Worm (Caenorhabditis elegans) whole organism, L2 larva: ENCODE measurements around the gene lyst-1.

Experiments
- C34F6.9 ChIP-seq: fragments of 150-350 bp; optimal IDR thresholded peaks from 2 replicates; lab custom pipeline; 2014; ENCODE audit warnings: missing biosample characterization, missing genetic modification characterization
- F13H6.1 ChIP-seq: sonication (generic microtip); optimal IDR thresholded peaks from 2 replicates; lab custom pipeline; 2016; ENCODE audit warnings: missing genetic modification characterization, missing compliant biosample characterization
- Y55F3AM.14 ChIP-seq: fragments of 200-800 bp; sonication (Bioruptor generic); optimal IDR thresholded peaks from 2 replicates; lab custom pipeline; 2018; ENCODE audit warnings: mild to moderate bottlenecking, missing genetic modification characterization, missing compliant biosample characterization
- ZK546.5 ChIP-seq: sonication (generic microtip); optimal IDR thresholded peaks from 2 replicates; lab custom pipeline; 2017; ENCODE audit warnings: missing biosample characterization, missing genetic modification characterization
- alr-1 ChIP-seq: fragments of 150-350 bp; optimal IDR thresholded peaks from 2 replicates; lab custom pipeline; 2014; ENCODE audit warnings: missing biosample characterization, missing genetic modification characterization
- aly-2 ChIP-seq: fragments of 150-350 bp; optimal IDR thresholded peaks from 2 replicates; lab custom pipeline; 2014; ENCODE audit warnings: missing biosample characterization, missing genetic modification characterization
- ama-1 ChIP-seq: fragments of 150-350 bp; optimal IDR thresholded peaks from 2 replicates; lab custom pipeline; 2018; ENCODE audit warnings: inconsistent platforms
- blmp-1 ChIP-seq: sonication (generic microtip); optimal IDR thresholded peaks from 2 replicates; lab custom pipeline; 2017; ENCODE audit warnings: missing genetic modification characterization, mild to moderate bottlenecking, missing compliant biosample characterization, antibody characterized with exemption, moderate library complexity; ENCODE audit not compliant: insufficient read depth
- ceh-16 ChIP-seq: fragments of 150-350 bp; optimal IDR thresholded peaks from 2 replicates; lab custom pipeline; 2014; ENCODE audit warnings: missing biosample characterization, missing genetic modification characterization
- crh-2 ChIP-seq: sonication (generic microtip); optimal IDR thresholded peaks from 2 replicates; lab custom pipeline; 2017; ENCODE audit warnings: missing biosample characterization, missing genetic modification characterization
- dmd-4 ChIP-seq: sonication (generic microtip); optimal IDR thresholded peaks from 2 replicates; lab custom pipeline; 2017; ENCODE audit warnings: missing biosample characterization, missing genetic modification characterization
- elt-3 ChIP-seq: sonication (generic microtip); optimal IDR thresholded peaks from 2 replicates; lab custom pipeline; 2017; ENCODE audit warnings: missing biosample characterization, missing genetic modification characterization
- fos-1 ChIP-seq: fragments of 150-350 bp; optimal IDR thresholded peaks from 2 replicates; lab custom pipeline; 2014; ENCODE audit warnings: missing biosample characterization, missing genetic modification characterization
- gmeb-1 ChIP-seq: fragments of 150-350 bp; optimal IDR thresholded peaks from 2 replicates; lab custom pipeline; 2014; ENCODE audit warnings: missing biosample characterization, missing genetic modification characterization
- lin-11 ChIP-seq: fragments of 150-350 bp; sonication (generic microtip); optimal IDR thresholded peaks from 2 replicates; lab custom pipeline; 2014; ENCODE audit warnings: missing biosample characterization, missing genetic modification characterization, inconsistent platforms, mixed read lengths
- lin-13 ChIP-seq: fragments of 150-350 bp; optimal IDR thresholded peaks from 2 replicates; lab custom pipeline; 2014; ENCODE audit warnings: missing biosample characterization, missing genetic modification reagents, missing genetic modification characterization
- lsy-2 ChIP-seq, 2 experiments: fragments of 150-350 bp in 1 of 2; sonication (generic microtip) in 1 of 2; optimal IDR thresholded peaks; 2 replicates each; lab custom pipeline; 2014 to 2017; ENCODE audit warnings: missing biosample characterization in 2 of 2, missing genetic modification characterization in 2 of 2
- mab-5 ChIP-seq: fragments of 150-350 bp; optimal IDR thresholded peaks from 2 replicates; lab custom pipeline; 2014; ENCODE audit warnings: missing biosample characterization, missing genetic modification characterization
- mbf-1 ChIP-seq: sonication (generic microtip); optimal IDR thresholded peaks from 2 replicates; lab custom pipeline; 2017; ENCODE audit warnings: missing biosample characterization, missing genetic modification characterization
- mdl-1 ChIP-seq, 2 experiments: fragments of 150-350 bp in 1 of 2; sonication (generic microtip) in 1 of 2; optimal IDR thresholded peaks; 2 replicates each; lab custom pipeline; 2017; ENCODE audit warnings: missing biosample characterization in 2 of 2, missing genetic modification characterization in 2 of 2
- nhr-10 ChIP-seq: sonication (generic microtip); optimal IDR thresholded peaks from 2 replicates; lab custom pipeline; 2017; ENCODE audit warnings: missing biosample characterization, missing genetic modification characterization
- nhr-129 ChIP-seq: fragments of 150-350 bp; optimal IDR thresholded peaks from 2 replicates; lab custom pipeline; 2014; ENCODE audit warnings: missing biosample characterization, missing genetic modification characterization
- nhr-21 ChIP-seq: fragments of 150-350 bp; optimal IDR thresholded peaks from 2 replicates; lab custom pipeline; 2014; ENCODE audit warnings: missing biosample characterization, missing genetic modification characterization
- nhr-23 ChIP-seq: fragments of 150-350 bp; optimal IDR thresholded peaks from 2 replicates; lab custom pipeline; 2014; ENCODE audit warnings: missing biosample characterization, missing genetic modification reagents, missing genetic modification characterization
- nhr-6 ChIP-seq: fragments of 150-350 bp; optimal IDR thresholded peaks from 2 replicates; lab custom pipeline; 2014; ENCODE audit warnings: missing biosample characterization, missing genetic modification characterization
- nhr-77 ChIP-seq: fragments of 150-350 bp; optimal IDR thresholded peaks from 2 replicates; lab custom pipeline; 2014; ENCODE audit warnings: missing biosample characterization, missing genetic modification characterization
- peb-1 ChIP-seq: fragments of 150-350 bp; optimal IDR thresholded peaks from 2 replicates; lab custom pipeline; 2014; ENCODE audit warnings: missing biosample characterization, missing genetic modification characterization
- sem-4 ChIP-seq: fragments of 150-350 bp; optimal IDR thresholded peaks from 2 replicates; lab custom pipeline; 2014; ENCODE audit warnings: missing biosample characterization, missing genetic modification reagents, missing genetic modification characterization
- skn-1 ChIP-seq: sonication (generic microtip); optimal IDR thresholded peaks from 2 replicates; lab custom pipeline; 2017; ENCODE audit warnings: missing biosample characterization, missing genetic modification characterization
- sma-9 ChIP-seq, 2 experiments: fragments of 150-350 bp in 1 of 2; sonication (generic microtip) in 1 of 2; optimal IDR thresholded peaks; 2 replicates each; lab custom pipeline; 2014 to 2016; ENCODE audit warnings: missing genetic modification characterization in 2 of 2, mild to moderate bottlenecking in 1 of 2, missing biosample characterization in 1 of 2, missing compliant biosample characterization in 1 of 2, missing genetic modification reagents in 1 of 2, moderate library complexity in 1 of 2
- snpc-4 ChIP-seq: fragments of 150-350 bp; optimal IDR thresholded peaks from 2 replicates; lab custom pipeline; 2014; ENCODE audit warnings: missing biosample characterization, missing genetic modification characterization
- unc-39 ChIP-seq: fragments of 150-350 bp; optimal IDR thresholded peaks from 2 replicates; lab custom pipeline; 2014; ENCODE audit warnings: missing biosample characterization, missing genetic modification characterization
- unc-55 ChIP-seq: fragments of 150-350 bp; sonication (generic microtip); optimal IDR thresholded peaks from 3 replicates; lab custom pipeline; 2014; ENCODE audit warnings: missing biosample characterization, missing genetic modification reagents, missing genetic modification characterization
- zag-1 ChIP-seq: fragments of 150-350 bp; optimal IDR thresholded peaks from 2 replicates; lab custom pipeline; 2014; ENCODE audit warnings: missing biosample characterization, missing genetic modification characterization
- ztf-1 ChIP-seq: fragments of 200-800 bp; sonication (Bioruptor generic); conservative IDR thresholded peaks from 2 replicates; pipeline ENCODE4 v1.3.6; 2022; ENCODE audit warnings: missing genetic modification characterization, missing compliant biosample characterization
- ztf-11 ChIP-seq: sonication (generic microtip); optimal IDR thresholded peaks from 2 replicates; lab custom pipeline; 2017; ENCODE audit warnings: missing biosample characterization, missing genetic modification characterization

lyst-1 gene

ce11 chrX:12158641-12159040, 17.7 kb upstream of the lyst-1 start:
- TF ChIP-seq unc-55 (GFP tag; lab: Kevin White, UChicago) (peak; percentile 5), sma-9 (GFP tag; optimal IDR thresholded peaks at IDR 0.05; lab: Kevin White, UChicago) (peak; percentile 4), sma-9 (tag; optimal IDR thresholded peaks at IDR 0.05; lab: Kevin White, UChicago) (no peak), sem-4 (tag; lab: Kevin White, UChicago) (peak; percentile 4), snpc-4 (tag; lab: Kevin White, UChicago) (no peak), lin-11 (tag; lab: Kevin White, UChicago) (no peak), nhr-23 (tag; lab: Kevin White, UChicago) (no peak), peb-1 (no peak), ztf-11 (no peak)

ce11 chrX:12154055-12154898, 13.3 kb upstream of the lyst-1 start, which contains the start of gene mfsd-11:
Gene mfsd-11, minus strand, starts transcription at chrX:12154105.
- TF ChIP-seq blmp-1 (tag; lab: Kevin White, UChicago) (no peak), fos-1 (tag; lab: Kevin White, UChicago) (peak; percentile 36), sma-9 (GFP tag; optimal IDR thresholded peaks at IDR 0.05; lab: Kevin White, UChicago) (no peak), sma-9 (tag; optimal IDR thresholded peaks at IDR 0.05; lab: Kevin White, UChicago) (no peak), snpc-4 (tag; lab: Kevin White, UChicago) (no peak), aly-2 (tag; lab: Kevin White, UChicago) (no peak), ztf-11 (no peak), ceh-16 (tag; lab: Kevin White, UChicago) (peak; percentile 81), crh-2 (no peak), alr-1 (tag; lab: Kevin White, UChicago) (no peak), nhr-77 (tag; lab: Kevin White, UChicago) (no peak), nhr-21 (tag; lab: Kevin White, UChicago) (no peak), lin-11 (tag; lab: Kevin White, UChicago) (no peak), skn-1 (no peak), lin-13 (GFP tag; lab: Kevin White, UChicago) (no peak)

- no peak for TF ChIP-seq nhr-129 (tag; lab: Kevin White, UChicago)
- TF ChIP-seq lin-11 (tag; lab: Kevin White, UChicago) = peak; percentile 15
- no peak for TF ChIP-seq Y55F3AM.14 (GFP tag; lab: Kevin White, UChicago)
- no peak for TF ChIP-seq crh-2
- TF ChIP-seq sem-4 (tag; lab: Kevin White, UChicago) = no peak
- TF ChIP-seq unc-39 (tag; lab: Kevin White, UChicago) = no peak
Observed at ce11 chrX:12149638-12150137, 8.7 kb upstream of the lyst-1 start, which contains the start of gene znf-474. Gene znf-474, plus strand, starts transcription at chrX:12149924.

ce11 chrX:12146453-12147085, 5.6 kb upstream of the lyst-1 start, which contains the start of gene pycr-1:
Gene pycr-1, plus strand, starts transcription at chrX:12146832.
- no peak for TF ChIP-seq mbf-1
- no peak for TF ChIP-seq C34F6.9 (tag; lab: Kevin White, UChicago)
- no peak for TF ChIP-seq mdl-1 (tag; optimal IDR thresholded peaks at IDR 0.05; lab: Kevin White, UChicago)
- no peak for TF ChIP-seq nhr-6 (tag; lab: Kevin White, UChicago)
- no peak for TF ChIP-seq ZK546.5 (tag; lab: Kevin White, UChicago)
- peak; percentile 52 for TF ChIP-seq fos-1 (tag; lab: Kevin White, UChicago)
- no peak for TF ChIP-seq sem-4 (tag; lab: Kevin White, UChicago)
- no peak for TF ChIP-seq nhr-21 (tag; lab: Kevin White, UChicago)
- TF ChIP-seq crh-2 = no peak
- peak; percentile 3 for TF ChIP-seq F13H6.1
- no peak for TF ChIP-seq mab-5 (tag; lab: Kevin White, UChicago)
- TF ChIP-seq nhr-10 = no peak
- no peak for TF ChIP-seq ama-1 (lab: Kevin White, UChicago)
- TF ChIP-seq gmeb-1 (tag; lab: Kevin White, UChicago) = peak; percentile 19
- TF ChIP-seq ztf-11 = no peak
- peak; percentile 54 for TF ChIP-seq sma-9 (GFP tag; optimal IDR thresholded peaks at IDR 0.05; lab: Kevin White, UChicago)
- no peak for TF ChIP-seq sma-9 (tag; optimal IDR thresholded peaks at IDR 0.05; lab: Kevin White, UChicago)
- TF ChIP-seq dmd-4 (tag; lab: Kevin White, UChicago) = no peak
- no peak for TF ChIP-seq lsy-2 (tag; optimal IDR thresholded peaks at IDR 0.05; lab: Kevin White, UChicago)
- no peak for TF ChIP-seq elt-3 (tag; lab: Kevin White, UChicago)
- TF ChIP-seq zag-1 (tag; lab: Kevin White, UChicago) = no peak
- no peak for TF ChIP-seq ztf-1 (GFP tag; lab: Robert Waterston, UW)
- no peak for TF ChIP-seq lin-11 (tag; lab: Kevin White, UChicago)
